Worm (Caenorhabditis elegans): ENCODE data around the gene svh-5.

The svh-5 gene

DNA sequence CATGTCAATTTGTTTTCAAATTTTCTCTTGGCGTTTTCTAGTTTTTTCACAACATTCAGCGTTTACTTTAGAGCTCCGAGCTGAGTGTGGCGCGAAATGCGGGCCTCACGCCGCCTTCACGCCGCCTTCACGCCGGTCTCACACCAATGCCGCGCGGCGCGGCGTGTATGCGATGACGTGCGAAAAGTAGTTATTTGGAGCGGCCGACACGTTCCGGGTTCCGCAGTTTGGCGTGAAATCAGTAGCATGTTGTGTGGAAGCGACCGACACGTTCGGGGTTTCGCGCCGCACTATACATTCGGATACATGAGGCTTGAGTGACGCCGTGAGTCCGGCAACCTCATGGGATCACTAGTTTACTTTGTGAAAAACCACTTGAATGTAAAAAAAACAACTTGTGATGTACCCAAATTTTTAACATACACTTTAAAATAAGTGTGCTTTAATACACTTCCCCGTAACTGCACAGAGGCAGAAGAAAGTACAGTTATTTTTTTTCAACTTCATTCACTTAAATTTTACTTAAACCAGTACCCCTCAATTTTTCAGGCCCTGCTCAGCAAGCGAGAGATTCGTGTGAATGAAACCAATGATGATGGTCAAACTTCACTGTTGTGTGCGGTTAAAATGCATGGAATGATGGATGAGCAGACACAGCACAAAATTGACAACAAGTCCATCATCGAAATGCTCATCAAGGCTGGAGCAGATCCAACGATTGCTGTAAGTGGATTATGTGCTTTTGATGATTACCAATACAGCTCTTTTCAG, 15.3 kb downstream of the svh-5 start:
- no peak for TF ChIP-seq efl-1 (optimal IDR thresholded peaks at IDR 0.05)
- peak in 1 of 2 experiments; percentile 91 for TF ChIP-seq efl-1 (GFP tag; optimal IDR thresholded peaks at IDR 0.05 in 1 of 2)
- TF ChIP-seq nhr-77 (tag; optimal IDR thresholded peaks at IDR 0.05): no peak
- no peak for TF ChIP-seq C16A3.4 (tag; optimal IDR thresholded peaks at IDR 0.05)
- peak; percentile 91 for TF ChIP-seq snpc-4 (tag; optimal IDR thresholded peaks at IDR 0.05)

DNA sequence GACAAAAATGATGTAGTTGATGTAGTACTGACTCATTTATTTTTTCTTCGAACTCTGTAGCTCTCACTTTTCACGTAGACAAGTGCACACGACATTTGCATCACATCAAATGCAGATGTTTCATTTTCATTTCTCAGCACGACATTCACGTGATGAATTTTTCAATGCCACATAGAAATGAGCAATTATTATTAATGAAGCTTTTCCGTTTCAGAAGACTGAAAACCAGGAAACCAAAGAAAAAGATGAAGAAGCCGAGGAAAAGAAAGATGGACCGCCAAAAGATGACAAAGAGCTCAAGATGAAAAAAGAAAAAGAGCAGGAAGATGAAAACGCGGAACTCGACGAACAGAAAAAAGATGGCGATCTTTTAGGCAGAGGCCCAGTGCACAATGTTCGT, 22.0 kb downstream of the svh-5 start:
- TF ChIP-seq lin-13 (GFP tag; optimal IDR thresholded peaks at IDR 0.05) (no peak), ceh-82 (tag; optimal IDR thresholded peaks at IDR 0.05) (peak in 1 of 3 experiments; percentile 17), dsc-1 (tag; optimal IDR thresholded peaks at IDR 0.05) (peak; percentile 69), lin-14 (GFP tag; optimal IDR thresholded peaks at IDR 0.05) (peak; percentile 70), fos-1 (tag; optimal IDR thresholded peaks at IDR 0.05) (peak; percentile 17), snu-23 (GFP tag; optimal IDR thresholded peaks at IDR 0.05) (peak; percentile 16), fkh-10 (GFP tag; optimal IDR thresholded peaks at IDR 0.05) (peak; percentile 33), dpl-1 (GFP tag; optimal IDR thresholded peaks at IDR 0.05) (no peak), unc-86 (tag; optimal IDR thresholded peaks at IDR 0.05) (peak; percentile 76), egl-13 (tag; optimal IDR thresholded peaks at IDR 0.05) (peak; percentile 74), lsy-2 (tag; optimal IDR thresholded peaks at IDR 0.05) (peak; percentile 17 to 28), nhr-85 (tag) (no peak), nhr-71 (tag; optimal IDR thresholded peaks at IDR 0.05) (peak; percentile 63), nhr-47 (tag; optimal IDR thresholded peaks at IDR 0.05) (peak; percentile 57), C16A3.4 (tag; optimal IDR thresholded peaks at IDR 0.05) (no peak), fkh-8 (tag; optimal IDR thresholded peaks at IDR 0.05) (peak; percentile 64)

DNA sequence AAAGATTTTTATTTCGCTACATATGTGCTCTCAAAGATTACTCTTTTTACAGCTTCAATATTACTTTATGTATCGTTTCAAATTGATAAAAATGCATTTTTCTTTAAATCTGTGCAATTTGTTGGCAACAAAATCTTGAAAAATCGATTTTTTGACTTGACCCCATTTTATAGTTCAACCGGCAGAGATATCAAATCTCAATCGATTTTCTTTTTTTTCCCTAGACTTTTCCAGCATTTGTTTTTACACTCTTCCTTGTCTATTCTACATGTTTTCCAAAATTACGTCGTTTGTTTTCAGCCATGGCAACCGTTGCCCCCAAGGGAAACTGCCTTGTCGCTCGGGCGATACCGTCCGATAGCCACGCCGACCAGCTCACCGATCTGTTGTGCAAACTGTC, 22.7 kb downstream of the svh-5 start, which contains the start of gene nfki-1:
TSS of gene nfki-1 (plus strand) at position 301 of the 400 bp plus-strand sequence.
- no peak for TF ChIP-seq aha-1 (tag; optimal IDR thresholded peaks at IDR 0.05)
- no peak for TF ChIP-seq snpc-4 (tag; optimal IDR thresholded peaks at IDR 0.05)

DNA sequence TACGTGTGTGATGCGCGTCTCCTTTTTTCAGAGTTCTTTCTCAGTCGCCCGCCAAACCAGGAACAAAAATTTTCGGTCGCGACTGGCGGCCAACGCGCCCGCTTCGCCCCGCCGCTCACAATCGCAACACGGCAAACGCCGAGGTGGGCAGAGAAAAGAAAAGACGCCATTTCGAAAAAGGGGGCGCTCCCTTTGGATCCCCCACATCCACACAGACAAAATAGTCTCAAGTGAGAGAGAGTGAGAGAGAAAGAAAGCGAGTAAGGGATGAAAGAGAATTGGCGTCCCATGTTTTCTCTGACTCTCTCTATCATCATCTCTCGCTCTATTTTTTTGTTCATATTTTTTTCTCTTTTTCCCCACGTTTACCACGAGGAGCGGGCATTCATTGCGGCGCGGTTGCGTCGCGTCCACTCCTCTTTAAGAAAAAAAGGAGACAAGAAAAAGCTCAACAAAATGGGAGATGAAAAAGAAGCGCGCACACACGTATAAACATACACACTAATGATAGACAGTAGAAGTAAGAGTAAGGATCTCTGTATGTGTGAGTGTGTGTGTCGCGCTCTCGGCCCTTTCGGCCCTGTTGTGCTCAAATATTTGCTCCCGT, 23.6 kb downstream of the svh-5 start:
- peak; percentile 61 for TF ChIP-seq ces-1 (GFP tag; optimal IDR thresholded peaks at IDR 0.05)
- peak; percentile 66 for TF ChIP-seq nhr-90 (tag; optimal IDR thresholded peaks at IDR 0.05; ENCODE audit: poor library complexity)
- TF ChIP-seq ceh-63 (GFP tag; optimal IDR thresholded peaks at IDR 0.05): no peak
- peak; percentile 30 for TF ChIP-seq nhr-84 (tag; optimal IDR thresholded peaks at IDR 0.05)
- TF ChIP-seq hlh-4 (tag; optimal IDR thresholded peaks at IDR 0.05): no peak
- TF ChIP-seq unc-130 (tag; optimal IDR thresholded peaks at IDR 0.05): peak; percentile 81
- TF ChIP-seq nhr-11 (tag; optimal IDR thresholded peaks at IDR 0.05): peak; percentile 41
- peak in 2 of 6 experiments; percentile 35 to 64 for TF ChIP-seq elt-3 (tag; optimal IDR thresholded peaks at IDR 0.05)
- peak; percentile 38 for TF ChIP-seq sox-4 (tag; optimal IDR thresholded peaks at IDR 0.05)
- TF ChIP-seq lin-14 (GFP tag; optimal IDR thresholded peaks at IDR 0.05): peak; percentile 99
- no peak for TF ChIP-seq ets-5 (GFP tag; IDR thresholded peaks at IDR 0.05)
- TF ChIP-seq lin-15B (tag; optimal IDR thresholded peaks at IDR 0.05): peak; percentile 40
- TF ChIP-seq sup-37 (GFP tag; optimal IDR thresholded peaks at IDR 0.05): no peak
- peak; percentile 75 to 80 for TF ChIP-seq mdl-1 (tag; optimal IDR thresholded peaks at IDR 0.05)
- peak; percentile 78 for TF ChIP-seq ceh-8 (GFP tag; optimal IDR thresholded peaks at IDR 0.05)
- peak; percentile 75 for TF ChIP-seq nhr-237 (tag; optimal IDR thresholded peaks at IDR 0.05)
- TF ChIP-seq Y116A8C.19 (tag; optimal IDR thresholded peaks at IDR 0.05; ENCODE audit: borderline replicate concordance): no peak
- TF ChIP-seq isw-1 (GFP tag; IDR thresholded peaks at IDR 0.05): peak; percentile 70
- TF ChIP-seq nhr-19 (GFP tag; conservative IDR thresholded peaks at IDR 0.05): peak; percentile 79
- no peak for TF ChIP-seq aha-1 (tag; optimal IDR thresholded peaks at IDR 0.05)
- TF ChIP-seq rnt-1 (tag; optimal IDR thresholded peaks at IDR 0.05): peak; percentile 75
- TF ChIP-seq nhr-77 (tag; optimal IDR thresholded peaks at IDR 0.05): peak; percentile 88
- TF ChIP-seq nhr-47 (tag; optimal IDR thresholded peaks at IDR 0.05): peak; percentile 91
- peak; percentile 98 for TF ChIP-seq fkh-8 (tag; optimal IDR thresholded peaks at IDR 0.05)
- no peak for TF ChIP-seq pqm-1 (tag; optimal IDR thresholded peaks at IDR 0.05)
- TF ChIP-seq aly-2 (tag; optimal IDR thresholded peaks at IDR 0.05): peak; percentile 45
- TF ChIP-seq pag-3 (tag; optimal IDR thresholded peaks at IDR 0.05; ENCODE audit: borderline replicate concordance, insufficient read depth): peak; percentile 82
- peak; percentile 79 for TF ChIP-seq mep-1 (tag; optimal IDR thresholded peaks at IDR 0.05)
- TF ChIP-seq snpc-4 (tag; optimal IDR thresholded peaks at IDR 0.05): peak; percentile 17

All from whole organism, L1 larva.